Fruit fly (Drosophila melanogaster) whole organism, embryonic: Measurements from ENCODE around the gene AGO2.
A peak's percentile ranks its signal among the peaks of the same experiment; 100 is the strongest.

Experiments
- Atf-2 ChIP-seq: fragments of 200-800 bp; sonication (Bioruptor generic); optimal IDR thresholded peaks from 2 replicates; lab custom pipeline; 2016; ENCODE audit warnings: missing biosample characterization, missing genetic modification characterization
- CG10274 ChIP-seq: fragments of 200-800 bp; sonication (Bioruptor generic); optimal IDR thresholded peaks from 3 replicates; lab custom pipeline; 2017; ENCODE audit warnings: missing biosample characterization, mild to moderate bottlenecking, missing genetic modification characterization
- CG10979 ChIP-seq: fragments of 200-800 bp; sonication (Bioruptor generic); optimal IDR thresholded peaks from 2 replicates; lab custom pipeline; 2018; ENCODE audit warnings: missing biosample characterization, mild to moderate bottlenecking, missing genetic modification characterization, moderate library complexity
- CG11504 ChIP-seq: fragments of 200-800 bp; sonication (Bioruptor generic); optimal IDR thresholded peaks from 3 replicates; lab custom pipeline; 2019; ENCODE audit warnings: missing biosample characterization, mild to moderate bottlenecking, missing genetic modification characterization, moderate library complexity
- CG14050 ChIP-seq: fragments of 200-800 bp; sonication (Bioruptor generic); IDR thresholded peaks from 3 replicates; pipeline ENCODE4 v1.3.6; 2022; ENCODE audit warnings: missing biosample characterization, missing genetic modification characterization
- CG15269 ChIP-seq: fragments of 200-800 bp; sonication (Bioruptor generic); optimal IDR thresholded peaks from 2 replicates; lab custom pipeline; 2018; ENCODE audit warnings: missing biosample characterization, mild to moderate bottlenecking, missing genetic modification characterization, moderate library complexity
- CG15696 ChIP-seq: fragments of 200-800 bp; sonication (Bioruptor generic); optimal IDR thresholded peaks from 2 replicates; lab custom pipeline; 2019; ENCODE audit warnings: missing biosample characterization, mild to moderate bottlenecking, missing genetic modification characterization, moderate library complexity
- CG18764 ChIP-seq: fragments of 200-800 bp; sonication (Bioruptor generic); optimal IDR thresholded peaks from 3 replicates; lab custom pipeline; 2016; ENCODE audit warnings: missing biosample characterization, missing genetic modification characterization
- CG31441 ChIP-seq: fragments of 200-800 bp; sonication (Bioruptor generic); IDR thresholded peaks from 2 replicates; pipeline ENCODE4 v1.3.6; 2022; ENCODE audit warnings: missing biosample characterization, missing genetic modification characterization
- CG32772 ChIP-seq: fragments of 200-800 bp; sonication (Bioruptor generic); IDR thresholded peaks from 2 replicates; pipeline ENCODE4 v1.3.6; 2022; ENCODE audit warnings: missing biosample characterization, missing genetic modification characterization
- CG3407 ChIP-seq: fragments of 200-800 bp; sonication (Bioruptor generic); optimal IDR thresholded peaks from 2 replicates; lab custom pipeline; 2018; ENCODE audit warnings: missing biosample characterization, mild to moderate bottlenecking, missing genetic modification characterization
- CG34224 ChIP-seq: fragments of 200-800 bp; sonication (Bioruptor generic); IDR thresholded peaks from 3 replicates; pipeline ENCODE4 v1.3.6; 2022; ENCODE audit warnings: missing biosample characterization, missing genetic modification characterization; ENCODE audit not compliant: partially characterized antibody
- CG3726 ChIP-seq: fragments of 200-800 bp; sonication (Bioruptor generic); IDR thresholded peaks from 3 replicates; pipeline ENCODE4, ENCODE4 v1.3.6; 2022; ENCODE audit warnings: missing biosample characterization, missing genetic modification characterization
- CG6175 ChIP-seq: fragments of 200-800 bp; sonication (Bioruptor generic); IDR thresholded peaks from 3 replicates; pipeline ENCODE4 v1.3.6; 2022; ENCODE audit warnings: missing biosample characterization, missing genetic modification characterization
- CG6765 ChIP-seq: fragments of 200-800 bp; sonication (Bioruptor generic); optimal IDR thresholded peaks from 3 replicates; lab custom pipeline; 2017; ENCODE audit warnings: missing biosample characterization, mild to moderate bottlenecking, missing genetic modification characterization
- CG8924 ChIP-seq: fragments of 200-800 bp; optimal IDR thresholded peaks from 3 replicates; lab custom pipeline; 2019; ENCODE audit warnings: missing biosample characterization, mild to moderate bottlenecking, missing genetic modification characterization, moderate library complexity
- Dad ChIP-seq: fragments of 200-800 bp; sonication (Bioruptor generic); optimal IDR thresholded peaks from 3 replicates; lab custom pipeline; 2016; ENCODE audit warnings: missing biosample characterization, missing genetic modification characterization
- Deaf1 ChIP-seq: fragments of 200-800 bp; optimal IDR thresholded peaks from 3 replicates; lab custom pipeline; 2019; ENCODE audit warnings: missing biosample characterization, mild to moderate bottlenecking, missing genetic modification characterization, moderate library complexity
- Dip3 ChIP-seq: fragments of 200-800 bp; sonication (Bioruptor generic); optimal IDR thresholded peaks from 3 replicates; lab custom pipeline; 2016; ENCODE audit warnings: missing biosample characterization, missing genetic modification characterization
- Dref ChIP-seq: fragments of 200-800 bp; sonication (Bioruptor generic); IDR thresholded peaks from 2 replicates; pipeline ENCODE4 v1.3.6; 2022; ENCODE audit warnings: missing biosample characterization, missing genetic modification characterization
- E2f2 ChIP-seq: fragments of 200-800 bp; sonication (Bioruptor generic); IDR thresholded peaks from 2 replicates; pipeline ENCODE4 v1.3.6; 2022; ENCODE audit warnings: missing biosample characterization, missing genetic modification characterization
- Ets65A ChIP-seq: fragments of 200-800 bp; sonication (Bioruptor generic); peaks from one replicate; lab custom pipeline; 2016; ENCODE audit warnings: missing biosample characterization, missing genetic modification characterization
- Gsc ChIP-seq: fragments of 200-800 bp; sonication (Bioruptor generic); IDR thresholded peaks from 2 replicates; pipeline ENCODE4 v1.3.6; 2022; ENCODE audit warnings: missing biosample characterization, missing genetic modification characterization
- Hand ChIP-seq: fragments of 200-800 bp; sonication (Bioruptor generic); optimal IDR thresholded peaks from 2 replicates; lab custom pipeline; 2017; ENCODE audit warnings: mild to moderate bottlenecking, missing biosample characterization, missing genetic modification reagents, missing genetic modification characterization
- Hr3 ChIP-seq: fragments of 200-800 bp; sonication (Bioruptor generic); optimal IDR thresholded peaks from 3 replicates; lab custom pipeline; 2016; ENCODE audit warnings: missing biosample characterization, missing genetic modification characterization
- Hsf ChIP-seq: fragments of 200-800 bp; sonication (Bioruptor generic); optimal IDR thresholded peaks from 3 replicates; lab custom pipeline; 2016; ENCODE audit warnings: missing biosample characterization, missing genetic modification characterization
- Lhr ChIP-seq: fragments of 200-800 bp; sonication (Bioruptor generic); optimal IDR thresholded peaks from 3 replicates; lab custom pipeline; 2017; ENCODE audit warnings: mild to moderate bottlenecking, missing biosample characterization, missing genetic modification reagents, missing genetic modification characterization
- MTF-1 ChIP-seq: fragments of 200-800 bp; sonication (Bioruptor generic); optimal IDR thresholded peaks from 2 replicates; lab custom pipeline; 2018; ENCODE audit warnings: missing biosample characterization, mild to moderate bottlenecking, missing genetic modification characterization, borderline replicate concordance
- Myb ChIP-seq: fragments of 200-800 bp; sonication (Bioruptor generic); optimal IDR thresholded peaks from 2 replicates; lab custom pipeline; 2016; ENCODE audit warnings: missing biosample characterization, missing genetic modification characterization
- PHDP ChIP-seq: fragments of 200-800 bp; sonication (Bioruptor generic); optimal IDR thresholded peaks from 3 replicates; lab custom pipeline; 2018; ENCODE audit warnings: missing biosample characterization, mild to moderate bottlenecking, missing genetic modification characterization, moderate library complexity
- Sox100B ChIP-seq: fragments of 200-800 bp; sonication (Bioruptor generic); optimal IDR thresholded peaks from 3 replicates; lab custom pipeline; 2018; ENCODE audit warnings: missing biosample characterization, mild to moderate bottlenecking, missing genetic modification characterization
- Sox102F ChIP-seq: fragments of 200-800 bp; sonication (Bioruptor generic); optimal IDR thresholded peaks from 2 replicates; lab custom pipeline; 2018; ENCODE audit warnings: missing biosample characterization, mild to moderate bottlenecking, missing genetic modification characterization, moderate library complexity
- Trl ChIP-seq, 3 experiments: fragments of >200 bp in 2 of 3; fragments of 200-800 bp in 1 of 3; sonication (Bioruptor generic) in 1 of 3; optimal IDR thresholded peaks; 2 replicates in 1 of 3; 3 replicates in 2 of 3; lab custom pipeline; 2016 to 2017; ENCODE audit warnings: missing biosample characterization in 1 of 3, missing genetic modification characterization in 1 of 3
- YL-1 ChIP-seq: fragments of 200-800 bp; sonication (Bioruptor generic); optimal IDR thresholded peaks from 3 replicates; lab custom pipeline; 2017; ENCODE audit warnings: missing biosample characterization, mild to moderate bottlenecking, missing genetic modification characterization
- aop ChIP-seq: fragments of 200-800 bp; sonication (Bioruptor generic); IDR thresholded peaks from 2 replicates; pipeline ENCODE4 v1.3.6; 2022; ENCODE audit warnings: missing biosample characterization, missing genetic modification characterization
- ase ChIP-seq: fragments of 200-800 bp; sonication (Bioruptor generic); IDR thresholded peaks from 3 replicates; pipeline ENCODE4 v1.3.6; 2022; ENCODE audit warnings: missing biosample characterization, missing genetic modification characterization
- corto ChIP-seq: fragments of 200-800 bp; sonication (Bioruptor generic); optimal IDR thresholded peaks from 2 replicates; lab custom pipeline; 2016; ENCODE audit warnings: missing biosample characterization, mild to moderate bottlenecking, missing genetic modification characterization, moderate library complexity
- crp ChIP-seq, 2 experiments: fragments of 200-800 bp; sonication (Bioruptor generic); optimal IDR thresholded peaks; 2 replicates in 1 of 2; 3 replicates in 1 of 2; lab custom pipeline; 2017; ENCODE audit warnings: missing biosample characterization in 2 of 2, missing genetic modification characterization in 2 of 2, mild to moderate bottlenecking in 1 of 2, moderate library complexity in 1 of 2
- gce ChIP-seq: fragments of 200-800 bp; sonication (Bioruptor generic); IDR thresholded peaks from 3 replicates; pipeline ENCODE4 v1.3.6; 2022; ENCODE audit warnings: missing biosample characterization, missing genetic modification characterization
- h ChIP-seq: fragments of >200 bp; optimal IDR thresholded peaks from 2 replicates; lab custom pipeline; 2017
- ken ChIP-seq: fragments of 200-800 bp; sonication (Bioruptor generic); IDR thresholded peaks from 3 replicates; pipeline ENCODE4 v1.3.6; 2022; ENCODE audit warnings: missing biosample characterization, missing genetic modification characterization
- lab ChIP-seq: fragments of 200-800 bp; sonication (Bioruptor generic); optimal IDR thresholded peaks from 3 replicates; lab custom pipeline; 2017; ENCODE audit warnings: missing biosample characterization, missing genetic modification characterization, mild to moderate bottlenecking, moderate library complexity, missing genetic modification reagents
- mld ChIP-seq: fragments of 200-800 bp; sonication (Bioruptor generic); IDR thresholded peaks from 3 replicates; pipeline ENCODE4 v1.3.6; 2022; ENCODE audit warnings: missing biosample characterization, missing genetic modification characterization; ENCODE audit not compliant: partially characterized antibody
- pfk ChIP-seq: fragments of 200-800 bp; sonication (Bioruptor generic); optimal IDR thresholded peaks from 2 replicates; lab custom pipeline; 2018; ENCODE audit warnings: missing biosample characterization, mild to moderate bottlenecking, missing genetic modification characterization, moderate library complexity
- rib ChIP-seq: fragments of 200-800 bp; sonication (Bioruptor generic); IDR thresholded peaks from 2 replicates; pipeline ENCODE4 v1.3.6; 2022; ENCODE audit warnings: missing biosample characterization, missing genetic modification characterization
- toy ChIP-seq: fragments of 200-800 bp; sonication (Bioruptor generic); IDR thresholded peaks from 2 replicates; pipeline ENCODE4 v1.3.6; 2022; ENCODE audit warnings: missing biosample characterization, missing genetic modification characterization
- tup ChIP-seq: fragments of 200-800 bp; sonication (Bioruptor generic); optimal IDR thresholded peaks from 2 replicates; lab custom pipeline; 2016; ENCODE audit warnings: missing biosample characterization, mild to moderate bottlenecking, missing genetic modification characterization, moderate library complexity
- usp ChIP-seq: fragments of >200 bp; optimal IDR thresholded peaks from 2 replicates; lab custom pipeline; 2017; ENCODE audit warnings: missing biosample characterization, missing genetic modification characterization
- vnd ChIP-seq: fragments of 200-800 bp; sonication (Bioruptor generic); IDR thresholded peaks from 3 replicates; pipeline ENCODE4 v1.3.6; 2022; ENCODE audit warnings: missing biosample characterization, missing genetic modification characterization; ENCODE audit not compliant: partially characterized antibody
- zfh2 ChIP-seq: fragments of 200-800 bp; sonication (Bioruptor generic); optimal IDR thresholded peaks from 2 replicates; lab custom pipeline; 2016; ENCODE audit warnings: missing biosample characterization, missing genetic modification characterization

AGO2 gene

dm6 chr3L:15592536-15593260, 38.8 kb downstream of the AGO2 start (continued):
- TF ChIP-seq toy (GFP tag; lab: Robert Waterston, UW) (no peak), CG15269 (tag; lab: Kevin White, UChicago) (peak; percentile 79), Myb (no peak), Deaf1 (tag; lab: Kevin White, UChicago) (peak; percentile 33), CG6765 (GFP tag; lab: Kevin White, UChicago) (peak; percentile 39), CG32772 (GFP tag; lab: Robert Waterston, UW) (no peak), usp (no peak), CG18764 (GFP tag; lab: Kevin White, UChicago) (no peak), aop (GFP tag; lab: Robert Waterston, UW) (no peak), Sox100B (peak; percentile 76), MTF-1 (GFP tag; lab: Kevin White, UChicago) (no peak), corto (GFP tag; lab: Kevin White, UChicago) (no peak), Hr3 (peak; percentile 44), CG31441 (GFP tag; lab: Robert Waterston, UW) (peak; percentile 78), zfh2 (GFP tag; lab: Kevin White, UChicago) (peak; percentile 6), CG6175 (GFP tag; lab: Robert Waterston, UW) (no peak), ase (GFP tag; lab: Robert Waterston, UW) (no peak), Dref (GFP tag; lab: Robert Waterston, UW) (no peak), vnd (GFP tag; lab: Robert Waterston, UW) (no peak), Hand (GFP tag; lab: Kevin White, UChicago) (peak; percentile 41), rib (no peak), h (lab: Kevin White, UChicago) (no peak), gce (no peak), CG8924 (tag; lab: Kevin White, UChicago) (peak; percentile 77), Atf-2 (GFP tag; lab: Kevin White, UChicago) (no peak), YL-1 (no peak), E2f2 (peak; percentile 30; the same call in 1 of the 2 replicates), Dad (no peak), tup (no peak), CG10274 (GFP tag; lab: Kevin White, UChicago) (no peak), Dip3 (GFP tag; lab: Kevin White, UChicago) (no peak), CG34224 (GFP tag; lab: Robert Waterston, UW) (no peak), CG3726 (no peak), Trl (optimal IDR thresholded peaks at IDR 0.05; lab: Kevin White, UChicago) (no peak), Trl (GFP tag; optimal IDR thresholded peaks at IDR 0.05; lab: Kevin White, UChicago) (no peak), ken (GFP tag; lab: Robert Waterston, UW) (no peak), crp (GFP tag; optimal IDR thresholded peaks at IDR 0.05; lab: Kevin White, UChicago) (no peak), CG3407 (GFP tag; lab: Kevin White, UChicago) (peak; percentile 18), Ets65A (GFP tag; lab: Kevin White, UChicago) (no peak), CG11504 (tag; lab: Kevin White, UChicago) (peak; percentile 82), Sox102F (GFP tag; lab: Kevin White, UChicago) (peak; percentile 69), Lhr (GFP tag; lab: Kevin White, UChicago) (no peak), pfk (GFP tag; lab: Kevin White, UChicago) (no peak), PHDP (tag; lab: Kevin White, UChicago) (peak; percentile 75), mld (GFP tag; lab: Robert Waterston, UW) (no peak), Hsf (GFP tag; lab: Kevin White, UChicago) (no peak), CG14050 (GFP tag; lab: Robert Waterston, UW) (peak; percentile 23; the same call in 1 of the 3 replicates), Gsc (no peak), CG10979 (tag; lab: Kevin White, UChicago) (peak; percentile 59), lab (GFP tag; lab: Kevin White, UChicago) (peak; percentile 70), CG15696 (tag; lab: Kevin White, UChicago) (peak; percentile 26)
